Fruit fly (Drosophila melanogaster) whole organism, wandering third instar larva: ENCODE measurements around the gene CG34126.
A peak's percentile ranks its signal among the peaks of the same experiment; 100 is the strongest.

Experiments used
- Abd-B ChIP-seq: fragments of >200 bp; optimal IDR thresholded peaks from 2 replicates; lab custom pipeline; 2017; ENCODE audit warnings: missing biosample characterization, missing genetic modification characterization
- CG32264 ChIP-seq: fragments of 200-800 bp; sonication (Bioruptor generic); optimal IDR thresholded peaks from 2 replicates; lab custom pipeline; 2016; ENCODE audit warnings: missing biosample characterization, missing genetic modification characterization
- CG9705 ChIP-seq: fragments of 200-800 bp; sonication (Bioruptor generic); optimal IDR thresholded peaks from 2 replicates; lab custom pipeline; 2018; ENCODE audit warnings: missing biosample characterization, mild to moderate bottlenecking, missing genetic modification characterization
- CrebA ChIP-seq: fragments of 200-800 bp; sonication (Bioruptor generic); optimal IDR thresholded peaks from 2 replicates; lab custom pipeline; 2016; ENCODE audit warnings: missing biosample characterization, mild to moderate bottlenecking, missing genetic modification characterization, borderline replicate concordance
- Dfd ChIP-seq: fragments of >200 bp; optimal IDR thresholded peaks from 2 replicates; lab custom pipeline; 2017; ENCODE audit warnings: missing biosample characterization, missing genetic modification characterization
- Dif ChIP-seq: fragments of 200-275, 200-300 bp; sonication (Bioruptor generic); optimal IDR thresholded peaks from 2 replicates; lab custom pipeline; 2018; ENCODE audit warnings: missing biosample characterization, missing genetic modification characterization; ENCODE audit not compliant: partially characterized antibody
- HLH106 ChIP-seq: fragments of 200-800 bp; optimal IDR thresholded peaks from 3 replicates; lab custom pipeline; 2019; ENCODE audit warnings: missing biosample characterization, mild to moderate bottlenecking, missing genetic modification characterization, moderate library complexity
- Hnf4 ChIP-seq: fragments of 200-800 bp; sonication (Bioruptor generic); optimal IDR thresholded peaks from 2 replicates; lab custom pipeline; 2016; ENCODE audit warnings: missing biosample characterization, mild to moderate bottlenecking, missing genetic modification characterization
- Hr78 ChIP-seq: fragments of >200 bp; optimal IDR thresholded peaks from 2 replicates; lab custom pipeline; 2017; ENCODE audit warnings: missing biosample characterization, missing genetic modification characterization
- Hr83 ChIP-seq: fragments of 200-300 bp; sonication (Bioruptor generic); optimal IDR thresholded peaks from 2 replicates; lab custom pipeline; 2016; ENCODE audit warnings: missing biosample characterization, mild to moderate bottlenecking, missing genetic modification characterization, moderate library complexity; ENCODE audit not compliant: poor library complexity, severe bottlenecking
- Mio ChIP-seq: sonication (Bioruptor generic); optimal IDR thresholded peaks from 2 replicates; lab custom pipeline; 2016; ENCODE audit warnings: missing biosample characterization, missing genetic modification characterization
- Myc ChIP-seq: fragments of >200 bp; optimal IDR thresholded peaks from 2 replicates; lab custom pipeline; 2017
- N ChIP-seq: fragments of >200 bp; optimal IDR thresholded peaks from 2 replicates; lab custom pipeline; 2018; ENCODE audit warnings: missing biosample characterization, missing external identifiers, missing genetic modification characterization
- OdsH ChIP-seq: fragments of 200-800 bp; sonication (Bioruptor generic); optimal IDR thresholded peaks from 2 replicates; lab custom pipeline; 2016; ENCODE audit warnings: missing biosample characterization, mild to moderate bottlenecking, missing genetic modification characterization
- Rel ChIP-seq, 2 experiments: fragments of 200-800 bp; sonication (Bioruptor generic) in 1 of 2; optimal IDR thresholded peaks; 2 replicates in 1 of 2; 3 replicates in 1 of 2; lab custom pipeline; 2016 to 2019; ENCODE audit warnings: mild to moderate bottlenecking in 2 of 2, missing biosample characterization in 2 of 2, missing genetic modification characterization in 2 of 2, moderate library complexity in 1 of 2
- Sp1 ChIP-seq: fragments of 200-800 bp; sonication (Bioruptor generic); optimal IDR thresholded peaks from 3 replicates; lab custom pipeline; 2019; ENCODE audit warnings: missing biosample characterization, mild to moderate bottlenecking, missing genetic modification characterization, moderate library complexity
- br ChIP-seq: fragments of 200-800 bp; sonication (Bioruptor generic); optimal IDR thresholded peaks from 2 replicates; lab custom pipeline; 2016; ENCODE audit warnings: missing biosample characterization, missing genetic modification characterization
- brk ChIP-seq: fragments of 200-800 bp; sonication (Bioruptor generic); optimal IDR thresholded peaks from 2 replicates; lab custom pipeline; 2016; ENCODE audit warnings: missing biosample characterization, mild to moderate bottlenecking, missing genetic modification characterization
- dl ChIP-seq, 2 experiments: fragments of 175-275, 200-275 bp in 1 of 2; fragments of 200-275 bp in 1 of 2; sonication (Bioruptor generic); optimal IDR thresholded peaks; lab custom pipeline; 2018; ENCODE audit warnings: mild to moderate bottlenecking in 2 of 2, missing biosample characterization in 2 of 2, missing genetic modification characterization in 2 of 2, moderate library complexity in 2 of 2; ENCODE audit not compliant: partially characterized antibody in 2 of 2, insufficient read depth in 1 of 2
- dmrt93B ChIP-seq: fragments of 200-800 bp; sonication (Bioruptor generic); optimal IDR thresholded peaks from 2 replicates; lab custom pipeline; 2018; ENCODE audit warnings: missing biosample characterization, mild to moderate bottlenecking, missing genetic modification characterization
- dsf ChIP-seq: sonication (Bioruptor generic); optimal IDR thresholded peaks from 2 replicates; lab custom pipeline; 2016; ENCODE audit warnings: missing biosample characterization, missing genetic modification characterization, borderline replicate concordance
- ey ChIP-seq: fragments of 200-800 bp; sonication (Bioruptor generic); optimal IDR thresholded peaks from 2 replicates; lab custom pipeline; 2016; ENCODE audit warnings: missing biosample characterization, missing genetic modification characterization
- foxo ChIP-seq, 2 experiments: fragments of 200-800 bp; sonication (Bioruptor generic); optimal IDR thresholded peaks; 2 replicates in 1 of 2; 3 replicates in 1 of 2; lab custom pipeline; 2016 to 2017; ENCODE audit warnings: missing biosample characterization in 2 of 2, missing genetic modification characterization in 2 of 2
- fru ChIP-seq: fragments of 200-800 bp; sonication (Bioruptor generic); optimal IDR thresholded peaks from 3 replicates; lab custom pipeline; 2016; ENCODE audit warnings: missing biosample characterization, mild to moderate bottlenecking, missing genetic modification characterization
- h ChIP-seq: fragments of 200-800 bp; sonication (Bioruptor generic); optimal IDR thresholded peaks from 3 replicates; lab custom pipeline; 2016; ENCODE audit warnings: missing biosample characterization, mild to moderate bottlenecking, missing genetic modification characterization
- jim ChIP-seq: fragments of 175-275, 200-325 bp; sonication (Bioruptor generic); optimal IDR thresholded peaks from 2 replicates; lab custom pipeline; 2016; ENCODE audit warnings: missing biosample characterization, mild to moderate bottlenecking, missing genetic modification characterization
- lola ChIP-seq: fragments of >200 bp; optimal IDR thresholded peaks from 2 replicates; lab custom pipeline; 2017; ENCODE audit warnings: missing biosample characterization, missing genetic modification characterization
- psq ChIP-seq: fragments of 200-800 bp; sonication (Bioruptor generic); optimal IDR thresholded peaks from 3 replicates; lab custom pipeline; 2017; ENCODE audit warnings: missing biosample characterization, mild to moderate bottlenecking, missing genetic modification characterization, moderate library complexity
- rgr ChIP-seq: fragments of 200-800 bp; sonication (Bioruptor generic); optimal IDR thresholded peaks from 3 replicates; lab custom pipeline; 2016; ENCODE audit warnings: missing biosample characterization, mild to moderate bottlenecking, missing genetic modification characterization
- sage ChIP-seq: fragments of 200-800 bp; sonication (Bioruptor generic); optimal IDR thresholded peaks from 2 replicates; lab custom pipeline; 2016; ENCODE audit warnings: missing biosample characterization, mild to moderate bottlenecking, missing genetic modification characterization
- sv ChIP-seq: fragments of 200-800 bp; sonication (Bioruptor generic); optimal IDR thresholded peaks from 3 replicates; lab custom pipeline; 2016; ENCODE audit warnings: missing biosample characterization, missing genetic modification characterization
- tai ChIP-seq: sonication (Bioruptor generic); optimal IDR thresholded peaks from 2 replicates; lab custom pipeline; 2016; ENCODE audit warnings: missing biosample characterization, missing genetic modification characterization
- usp ChIP-seq: fragments of >200 bp; optimal IDR thresholded peaks from 2 replicates; lab custom pipeline; 2017; ENCODE audit warnings: missing biosample characterization, missing genetic modification characterization
- woc ChIP-seq: sonication (Bioruptor generic); optimal IDR thresholded peaks from 2 replicates; lab custom pipeline; 2016; ENCODE audit warnings: missing biosample characterization, mild to moderate bottlenecking, missing genetic modification characterization

Gene CG34126

DNA sequence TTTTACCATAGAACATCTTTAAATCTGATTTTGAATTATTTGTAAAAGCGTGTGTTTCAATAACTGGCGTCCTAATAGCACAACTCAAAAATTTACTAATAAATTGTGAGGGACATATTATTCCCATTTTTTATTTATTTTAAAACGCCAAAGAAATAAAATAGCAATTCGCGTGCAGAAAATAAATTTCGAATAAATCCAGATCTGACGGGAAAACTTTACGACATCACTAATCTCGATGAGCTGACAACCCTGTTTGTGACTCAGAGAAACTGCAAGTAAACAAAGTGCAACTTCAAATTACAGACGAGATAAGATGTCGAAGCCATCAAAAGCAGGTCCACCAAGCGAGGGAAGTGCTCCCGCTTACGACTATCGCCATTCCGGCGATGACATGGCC lies 16.0 kb upstream of the CG34126 start, which contains the start of gene CG34125:
Gene CG34125, plus strand, starts transcription at position 254 of the 400 bp plus-strand sequence.
- TF ChIP-seq CG9705 (GFP tag; lab: Kevin White, UChicago) = peak; percentile 24
- TF ChIP-seq HLH106 (tag; lab: Kevin White, UChicago) = peak; percentile 53
- no peak for TF ChIP-seq Rel (GFP tag; optimal IDR thresholded peaks at IDR 0.05; lab: Kevin White, UChicago)
- TF ChIP-seq Rel (tag; optimal IDR thresholded peaks at IDR 0.05; lab: Kevin White, UChicago) = no peak
- TF ChIP-seq Hr78 (GFP tag; lab: Kevin White, UChicago) = no peak
- TF ChIP-seq foxo (GFP tag; optimal IDR thresholded peaks at IDR 0.05; lab: Kevin White, UChicago) = no peak
- TF ChIP-seq dmrt93B (GFP tag; lab: Kevin White, UChicago) = no peak
- no peak for TF ChIP-seq sage
- TF ChIP-seq Myc (lab: Kevin White, UChicago) = peak; percentile 88
- TF ChIP-seq ey (GFP tag; lab: Kevin White, UChicago) = no peak
- no peak for TF ChIP-seq Sp1
- TF ChIP-seq lola (GFP tag; lab: Kevin White, UChicago) = no peak
- no peak for TF ChIP-seq dsf
- TF ChIP-seq CG32264 (GFP tag; lab: Kevin White, UChicago) = no peak
- no peak for TF ChIP-seq jim (GFP tag; lab: Kevin White, UChicago)
- TF ChIP-seq dl (GFP tag; optimal IDR thresholded peaks at IDR 0.05; lab: Kevin White, UChicago; ENCODE audit: insufficient read depth in 1 of 2, partially characterized antibody in 2 of 2) = no peak
- TF ChIP-seq Abd-B (GFP tag; lab: Kevin White, UChicago) = no peak
- no peak for TF ChIP-seq fru
- peak; percentile 24 for TF ChIP-seq OdsH (GFP tag; lab: Kevin White, UChicago)
- no peak for TF ChIP-seq tai
- TF ChIP-seq N (GFP tag; lab: Kevin White, UChicago) = no peak

DNA sequence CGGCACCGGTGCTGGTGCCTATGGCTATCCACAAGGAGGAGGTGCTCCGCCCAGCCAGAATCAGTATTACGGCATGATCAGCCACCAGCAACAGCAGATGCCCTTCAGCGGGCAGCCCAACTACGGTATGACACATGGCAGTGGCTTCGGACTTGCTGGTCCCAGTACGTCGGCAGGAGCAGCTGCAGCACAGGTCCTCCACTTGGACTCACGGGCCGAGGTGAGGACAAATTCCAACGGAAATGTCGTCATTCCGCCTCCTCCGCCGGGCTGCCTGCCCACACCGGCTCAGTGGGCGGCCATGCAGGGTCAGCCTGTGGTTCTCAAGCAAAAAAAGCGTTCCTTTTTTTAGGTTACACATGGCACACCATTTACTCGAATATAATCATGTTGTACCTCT lies 15.5 kb upstream of the CG34126 start:
- TF ChIP-seq brk (GFP tag; lab: Kevin White, UChicago) (no peak), psq (no peak), Hnf4 (GFP tag; lab: Kevin White, UChicago) (no peak), br (GFP tag; lab: Kevin White, UChicago) (no peak), lola (GFP tag; lab: Kevin White, UChicago) (no peak), sv (GFP tag; lab: Kevin White, UChicago) (no peak), CG9705 (GFP tag; lab: Kevin White, UChicago) (no peak), Mio (GFP tag; lab: Kevin White, UChicago) (no peak), fru (no peak), foxo (GFP tag; optimal IDR thresholded peaks at IDR 0.05; lab: Kevin White, UChicago) (no peak), Dif (GFP tag; lab: Kevin White, UChicago) (no peak), CrebA (no peak), Sp1 (no peak), ey (GFP tag; lab: Kevin White, UChicago) (no peak), dsf (no peak), CG32264 (GFP tag; lab: Kevin White, UChicago) (no peak), tai (no peak), N (GFP tag; lab: Kevin White, UChicago) (no peak), dl (GFP tag; optimal IDR thresholded peaks at IDR 0.05; lab: Kevin White, UChicago; ENCODE audit: insufficient read depth in 1 of 2, partially characterized antibody in 2 of 2) (no peak), sage (no peak)
- TF ChIP-seq, all 38 proteins: peak for 0

DNA sequence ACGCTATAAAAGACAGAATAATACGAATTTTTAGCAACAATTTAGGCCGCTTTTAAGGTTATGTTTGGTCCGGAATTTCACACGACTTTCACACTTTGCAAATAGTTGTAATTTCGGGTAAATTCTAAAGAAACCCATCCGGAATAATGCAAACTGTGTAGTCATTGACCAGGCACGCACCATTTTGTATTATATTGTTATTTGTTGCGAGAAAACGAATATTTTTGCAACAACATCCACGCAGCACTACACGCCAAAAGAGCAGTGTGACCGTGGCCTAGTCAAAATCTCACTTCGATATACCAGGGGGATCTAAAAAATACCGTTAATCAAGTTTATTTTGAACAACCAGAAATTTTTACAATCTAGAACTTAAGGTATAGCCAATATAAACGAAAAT lies 13.9 kb upstream of the CG34126 start, which contains the start of gene eIF3i:
Gene eIF3i, minus strand, starts transcription at position 265 of the 400 bp plus-strand sequence.
- TF ChIP-seq Mio (GFP tag; lab: Kevin White, UChicago) (no peak), Hr83 (GFP tag; lab: Kevin White, UChicago) (no peak), CrebA (no peak), Sp1 (no peak), woc (GFP tag; lab: Kevin White, UChicago) (no peak), fru (no peak), dmrt93B (GFP tag; lab: Kevin White, UChicago) (no peak), Dfd (no peak), OdsH (GFP tag; lab: Kevin White, UChicago) (no peak), dsf (no peak), usp (no peak), h (no peak), sv (GFP tag; lab: Kevin White, UChicago) (no peak), rgr (no peak), brk (GFP tag; lab: Kevin White, UChicago) (no peak), jim (GFP tag; lab: Kevin White, UChicago) (no peak), Abd-B (GFP tag; lab: Kevin White, UChicago) (no peak), tai (no peak)
